Fruit fly (Drosophila melanogaster): ENCODE results near the gene CG14439.

DNA sequence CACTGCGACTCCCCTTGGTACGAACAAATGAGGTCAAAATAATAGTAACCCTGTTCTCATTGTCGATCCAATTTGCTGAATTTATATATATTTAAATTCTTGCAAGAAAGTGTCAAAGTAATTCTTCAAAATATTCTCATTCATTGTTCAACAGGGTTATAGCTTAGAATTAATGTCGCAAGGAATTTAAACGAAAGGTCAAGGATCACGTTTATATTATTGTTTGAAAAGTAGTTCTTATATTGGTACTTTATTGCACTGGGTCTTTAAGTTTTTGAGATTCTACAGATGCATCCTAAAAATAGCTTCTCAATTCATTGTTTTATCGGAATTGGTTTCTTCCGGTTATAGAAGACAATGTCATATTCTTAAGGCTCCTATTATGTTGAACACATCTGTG, 43.4 kb upstream of the CG14439 start:
- no peak for TF ChIP-seq pan (optimal IDR thresholded peaks at IDR 0.05)
- no peak for TF ChIP-seq Vsx2 (GFP tag; optimal IDR thresholded peaks at IDR 0.05; ENCODE audit: partially characterized antibody)
- no peak for TF ChIP-seq Abd-B (GFP tag; optimal IDR thresholded peaks at IDR 0.05)
- no peak for TF ChIP-seq foxo (GFP tag; optimal IDR thresholded peaks at IDR 0.05)
- TF ChIP-seq lola (GFP tag; optimal IDR thresholded peaks at IDR 0.05): no peak
- no peak for TF ChIP-seq dsf (GFP tag; optimal IDR thresholded peaks at IDR 0.05; ENCODE audit: borderline replicate concordance)
